Fruit fly (Drosophila melanogaster) whole organism, embryonic: ENCODE data around the gene CG16789.

ENCODE experiments used
- Ada2b ChIP-seq: fragments of 200-800 bp; sonication (Bioruptor generic); IDR thresholded peaks from 2 replicates; pipeline ENCODE4 v1.3.6; 2022; ENCODE audit warnings: missing biosample characterization, missing genetic modification characterization
- B-H1 ChIP-seq: fragments of 200-800 bp; sonication (Bioruptor generic); IDR thresholded peaks from 3 replicates; pipeline ENCODE4 v1.3.6; 2022; ENCODE audit warnings: missing biosample characterization, missing genetic modification characterization
- BtbVII ChIP-seq: fragments of 200-800 bp; sonication (Bioruptor generic); optimal IDR thresholded peaks from 3 replicates; lab custom pipeline; 2017; ENCODE audit warnings: missing biosample characterization, mild to moderate bottlenecking, missing genetic modification characterization
- CG10209 ChIP-seq: fragments of 200-800 bp; sonication (Bioruptor generic); optimal IDR thresholded peaks from 3 replicates; lab custom pipeline; 2017; ENCODE audit warnings: missing biosample characterization, mild to moderate bottlenecking, missing genetic modification characterization, missing genetic modification reagents
- CG1024 ChIP-seq: fragments of 200-800 bp; sonication (Bioruptor generic); IDR thresholded peaks from 2 replicates; pipeline ENCODE4 v1.3.6; 2022; ENCODE audit warnings: missing biosample characterization, missing genetic modification characterization
- CG10959 ChIP-seq: fragments of 200-800 bp; sonication (Bioruptor generic); IDR thresholded peaks from 2 replicates; pipeline ENCODE4 v1.3.6; 2022; ENCODE audit warnings: missing biosample characterization, missing genetic modification characterization
- CG11504 ChIP-seq: fragments of 200-800 bp; sonication (Bioruptor generic); optimal IDR thresholded peaks from 3 replicates; lab custom pipeline; 2019; ENCODE audit warnings: missing biosample characterization, mild to moderate bottlenecking, missing genetic modification characterization, moderate library complexity
- CG14014 ChIP-seq: fragments of 200-800 bp; sonication (Bioruptor generic); IDR thresholded peaks from 2 replicates; pipeline ENCODE4 v1.3.6; 2022; ENCODE audit warnings: missing biosample characterization, missing genetic modification characterization
- CG14050 ChIP-seq: fragments of 200-800 bp; sonication (Bioruptor generic); IDR thresholded peaks from 3 replicates; pipeline ENCODE4 v1.3.6; 2022; ENCODE audit warnings: missing biosample characterization, missing genetic modification characterization
- CG14441 ChIP-seq: fragments of 200-800 bp; sonication (Bioruptor generic); IDR thresholded peaks from 2 replicates; pipeline ENCODE4 v1.3.6; 2022; ENCODE audit warnings: missing biosample characterization, missing genetic modification characterization
- CG17802 ChIP-seq: fragments of 200-800 bp; sonication (Bioruptor generic); optimal IDR thresholded peaks from 2 replicates; lab custom pipeline; 2018; ENCODE audit warnings: missing biosample characterization, mild to moderate bottlenecking, missing genetic modification characterization, moderate library complexity
- CG1832 ChIP-seq: fragments of 200-800 bp; sonication (Bioruptor generic); optimal IDR thresholded peaks from 2 replicates; lab custom pipeline; 2017; ENCODE audit warnings: missing biosample characterization, mild to moderate bottlenecking, missing genetic modification characterization, inconsistent platforms
- CG31224 ChIP-seq: fragments of 200-800 bp; sonication (Bioruptor generic); IDR thresholded peaks from 2 replicates; pipeline ENCODE4 v1.3.6; 2022; ENCODE audit warnings: missing biosample characterization, missing genetic modification characterization
- CG34224 ChIP-seq: fragments of 200-800 bp; sonication (Bioruptor generic); IDR thresholded peaks from 3 replicates; pipeline ENCODE4 v1.3.6; 2022; ENCODE audit warnings: missing biosample characterization, missing genetic modification characterization; ENCODE audit not compliant: partially characterized antibody
- CG4730 ChIP-seq: fragments of 200-800 bp; sonication (Bioruptor generic); IDR thresholded peaks from 2 replicates; pipeline ENCODE4 v1.3.6; 2022; ENCODE audit warnings: missing biosample characterization, missing genetic modification characterization
- CG4854 ChIP-seq: fragments of 200-800 bp; sonication (Bioruptor generic); optimal IDR thresholded peaks from 2 replicates; lab custom pipeline; 2016; ENCODE audit warnings: missing biosample characterization, missing genetic modification characterization, inconsistent platforms
- CG6654 ChIP-seq: fragments of 200-800 bp; sonication (Bioruptor generic); optimal IDR thresholded peaks from 2 replicates; lab custom pipeline; 2017; ENCODE audit warnings: missing biosample characterization, mild to moderate bottlenecking, missing genetic modification characterization
- CG7556 ChIP-seq: fragments of 200-800 bp; sonication (Bioruptor generic); optimal IDR thresholded peaks from 2 replicates; lab custom pipeline; 2017; ENCODE audit warnings: missing biosample characterization, mild to moderate bottlenecking, missing genetic modification characterization
- GATAe ChIP-seq: fragments of 200-800 bp; sonication (Bioruptor generic); conservative IDR thresholded peaks from 2 replicates; pipeline ENCODE4 v1.3.6; 2022; ENCODE audit warnings: missing biosample characterization, missing genetic modification characterization
- HLH3B ChIP-seq: fragments of 200-800 bp; sonication (Bioruptor generic); IDR thresholded peaks from 2 replicates; pipeline ENCODE4 v1.3.6; 2022; ENCODE audit warnings: missing biosample characterization, missing genetic modification characterization
- HLH4C ChIP-seq: fragments of 200-800 bp; sonication (Bioruptor generic); IDR thresholded peaks from 3 replicates; pipeline ENCODE4 v1.3.6; 2022; ENCODE audit warnings: missing biosample characterization, missing genetic modification characterization; ENCODE audit not compliant: partially characterized antibody
- HmgZ ChIP-seq: fragments of 200-800 bp; sonication (Bioruptor generic); optimal IDR thresholded peaks from 2 replicates; lab custom pipeline; 2018; ENCODE audit warnings: missing biosample characterization, mild to moderate bottlenecking, missing genetic modification characterization
- MBD-R2 ChIP-seq: fragments of 200-800 bp; sonication (Bioruptor generic); IDR thresholded peaks from 2 replicates; pipeline ENCODE4 v1.3.6; 2022; ENCODE audit warnings: missing biosample characterization, missing genetic modification characterization
- Nf-YA ChIP-seq: fragments of 200-800 bp; sonication (Bioruptor generic); IDR thresholded peaks from 2 replicates; pipeline ENCODE4 v1.3.6; 2022; ENCODE audit warnings: missing biosample characterization, missing genetic modification characterization
- Oaz ChIP-seq: fragments of 200-800 bp; sonication (Bioruptor generic); IDR thresholded peaks from 2 replicates; pipeline ENCODE4 v1.3.6; 2022; ENCODE audit warnings: missing biosample characterization, missing genetic modification characterization
- Sin3A ChIP-seq: fragments of >200 bp; optimal IDR thresholded peaks from 2 replicates; lab custom pipeline; 2018
- Ssrp ChIP-seq: fragments of 200-800 bp; sonication (Bioruptor generic); optimal IDR thresholded peaks from 2 replicates; lab custom pipeline; 2018; ENCODE audit warnings: missing biosample characterization, mild to moderate bottlenecking, missing genetic modification characterization, moderate library complexity
- Xbp1 ChIP-seq: fragments of 200-800 bp; sonication (Bioruptor generic); optimal IDR thresholded peaks from 3 replicates; lab custom pipeline; 2016; ENCODE audit warnings: missing biosample characterization, mild to moderate bottlenecking, missing genetic modification characterization
- ap ChIP-seq: fragments of 200-800 bp; sonication (Bioruptor generic); IDR thresholded peaks from 2 replicates; pipeline ENCODE4 v1.3.6; 2022; ENCODE audit warnings: missing biosample characterization, missing genetic modification characterization
- ash1 ChIP-seq: fragments of 200-800 bp; sonication (Bioruptor generic); optimal IDR thresholded peaks from 2 replicates; lab custom pipeline; 2018; ENCODE audit warnings: missing biosample characterization, mild to moderate bottlenecking, missing genetic modification characterization
- bbx ChIP-seq: fragments of 200-800 bp; sonication (Bioruptor generic); IDR thresholded peaks from 2 replicates; pipeline ENCODE4 v1.3.6; 2022; ENCODE audit warnings: missing biosample characterization, missing genetic modification characterization; ENCODE audit not compliant: partially characterized antibody
- gcm ChIP-seq: fragments of 200-800 bp; sonication (Bioruptor generic); optimal IDR thresholded peaks from 2 replicates; lab custom pipeline; 2019; ENCODE audit warnings: missing biosample characterization, mild to moderate bottlenecking, missing genetic modification characterization, moderate library complexity
- hth ChIP-seq: fragments of >200 bp; optimal IDR thresholded peaks from 2 replicates; lab custom pipeline; 2017; ENCODE audit warnings: inconsistent platforms
- inv ChIP-seq: fragments of 200-800 bp; sonication (Bioruptor generic); IDR thresholded peaks from 2 replicates; pipeline ENCODE4 v1.3.6; 2022; ENCODE audit warnings: missing biosample characterization, missing genetic modification characterization; ENCODE audit not compliant: partially characterized antibody
- kah ChIP-seq: fragments of 200-800 bp; sonication (Bioruptor generic); optimal IDR thresholded peaks from 2 replicates; lab custom pipeline; 2018; ENCODE audit warnings: missing biosample characterization, mild to moderate bottlenecking, missing genetic modification characterization
- lov ChIP-seq, 2 experiments: fragments of 200-800 bp in 1 of 2; fragments of >200 bp in 1 of 2; sonication (Bioruptor generic) in 1 of 2; IDR thresholded peaks in 1 of 2; optimal IDR thresholded peaks in 1 of 2; 2 replicates in 1 of 2; 3 replicates in 1 of 2; pipeline versions ENCODE4 v1.3.6 to Lab custom; 2017 to 2022; ENCODE audit warnings: missing biosample characterization in 1 of 2, missing genetic modification characterization in 1 of 2
- pan ChIP-seq, 4 experiments: fragments of >200 bp in 3 of 4; fragments of 200-800 bp in 1 of 4; sonication (Bioruptor generic) in 1 of 4; optimal IDR thresholded peaks in 3 of 4; IDR thresholded peaks in 1 of 4; 2 replicates each; pipeline versions ENCODE4 v1.3.6 to Lab custom; 2017 to 2022; ENCODE audit warnings: missing biosample characterization in 2 of 4, missing genetic modification characterization in 2 of 4, mixed read lengths in 1 of 4
- prd ChIP-seq, 3 experiments: fragments of >200 bp in 2 of 3; fragments of 200-800 bp in 1 of 3; sonication (Bioruptor generic) in 1 of 3; optimal IDR thresholded peaks in 2 of 3; IDR thresholded peaks in 1 of 3; 2 replicates in 2 of 3; 3 replicates in 1 of 3; pipeline versions ENCODE4 v1.3.6 to Lab custom; 2017 to 2022; ENCODE audit warnings: missing biosample characterization in 1 of 3, missing genetic modification characterization in 1 of 3
- repo ChIP-seq: fragments of 200-800 bp; sonication (Bioruptor generic); optimal IDR thresholded peaks from 2 replicates; lab custom pipeline; 2016; ENCODE audit warnings: missing biosample characterization, missing genetic modification characterization
- sisA ChIP-seq: fragments of 200-800 bp; sonication (Bioruptor generic); IDR thresholded peaks from 2 replicates; pipeline ENCODE4 v1.3.6; 2022; ENCODE audit warnings: missing biosample characterization, missing genetic modification characterization
- slou ChIP-seq: fragments of 200-800 bp; sonication (Bioruptor generic); optimal IDR thresholded peaks from 3 replicates; lab custom pipeline; 2016; ENCODE audit warnings: missing biosample characterization, missing genetic modification characterization
- sna ChIP-seq: fragments of 200-800 bp; sonication (Bioruptor generic); IDR thresholded peaks from 2 replicates; pipeline ENCODE4 v1.3.6; 2022; ENCODE audit warnings: missing biosample characterization, missing genetic modification characterization; ENCODE audit not compliant: partially characterized antibody
- sug ChIP-seq: fragments of 200-800 bp; optimal IDR thresholded peaks from 2 replicates; lab custom pipeline; 2019; ENCODE audit warnings: missing biosample characterization, mild to moderate bottlenecking, missing genetic modification characterization, moderate library complexity
- tgo ChIP-seq: fragments of 200-800 bp; sonication (Bioruptor generic); IDR thresholded peaks from 3 replicates; pipeline ENCODE4 v1.3.6; 2022; ENCODE audit warnings: missing biosample characterization, missing genetic modification characterization
- trh ChIP-seq: fragments of 200-800 bp; sonication (Bioruptor generic); optimal IDR thresholded peaks from 2 replicates; lab custom pipeline; 2016; ENCODE audit warnings: missing biosample characterization, missing genetic modification characterization
- twi ChIP-seq: fragments of 200-800 bp; optimal IDR thresholded peaks from 2 replicates; lab custom pipeline; 2019; ENCODE audit warnings: missing biosample characterization, mild to moderate bottlenecking, missing genetic modification characterization, moderate library complexity
- wek ChIP-seq: fragments of 200-800 bp; sonication (Bioruptor generic); optimal IDR thresholded peaks from 3 replicates; lab custom pipeline; 2018; ENCODE audit warnings: missing biosample characterization, mild to moderate bottlenecking, missing genetic modification characterization, moderate library complexity
- zen ChIP-seq: fragments of 200-800 bp; sonication (Bioruptor generic); optimal IDR thresholded peaks from 3 replicates; lab custom pipeline; 2018; ENCODE audit warnings: missing biosample characterization, mild to moderate bottlenecking, missing genetic modification characterization, moderate library complexity

The CG16789 gene

DNA sequence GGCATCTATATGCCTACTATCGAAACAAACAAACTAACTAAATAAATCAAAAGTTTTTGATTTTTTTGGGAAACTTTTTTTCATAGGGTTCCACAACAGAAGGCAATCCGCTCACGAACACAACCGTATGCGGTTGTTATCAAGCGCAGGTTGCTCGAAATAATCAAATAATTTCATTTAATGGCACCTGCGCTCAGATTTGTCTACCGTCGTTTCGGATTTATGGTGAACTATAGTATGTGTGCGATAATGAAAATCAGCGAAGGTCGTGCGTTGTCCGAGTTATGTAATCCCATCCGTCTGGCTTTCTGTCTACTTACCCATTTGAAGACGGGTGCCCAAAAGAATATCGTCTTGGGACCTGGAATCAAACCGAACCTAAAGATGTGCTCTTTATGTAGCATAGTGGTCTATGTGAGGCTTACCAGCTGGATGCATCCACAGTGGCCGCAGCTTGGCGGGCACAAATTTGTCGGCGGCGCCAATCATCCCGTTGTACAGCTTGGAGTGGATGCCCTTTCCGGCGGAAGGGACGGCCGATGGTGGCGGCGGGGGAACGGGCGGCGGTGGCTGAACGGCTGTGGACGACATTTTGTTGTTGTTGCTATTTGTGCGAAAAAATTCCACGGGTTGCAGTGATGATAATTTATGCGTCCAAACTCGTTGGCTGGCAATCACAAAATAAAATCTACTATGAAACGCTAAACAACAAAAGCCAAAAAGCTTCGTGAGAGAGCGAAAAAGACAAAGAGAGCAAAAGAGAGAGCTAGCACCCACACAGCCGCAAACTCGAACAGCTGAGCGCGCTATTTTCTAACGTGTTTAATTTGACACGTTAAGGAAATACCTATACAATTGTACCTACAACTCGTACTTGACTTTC, 7.2 kb downstream of the CG16789 start (continued):
- no peak for TF ChIP-seq Ssrp (tag; lab: Kevin White, UChicago)
- TF ChIP-seq gcm (GFP tag; lab: Kevin White, UChicago), result no peak
- no peak for TF ChIP-seq MBD-R2 (GFP tag; lab: Robert Waterston, UW)
- TF ChIP-seq kah, result no peak
- no peak for TF ChIP-seq CG1024
- TF ChIP-seq CG6654 (GFP tag; lab: Kevin White, UChicago), result no peak
- TF ChIP-seq lov (optimal IDR thresholded peaks at IDR 0.05; lab: Kevin White, UChicago), result no peak
- no peak for TF ChIP-seq lov (GFP tag; IDR thresholded peaks at IDR 0.05; lab: Robert Waterston, UW)
- TF ChIP-seq CG4854 (GFP tag; lab: Kevin White, UChicago), result no peak
- no peak; the same call in 2 of the 3 replicates for TF ChIP-seq CG34224
- no peak for TF ChIP-seq Ada2b (GFP tag; lab: Robert Waterston, UW)
- TF ChIP-seq CG14441 (GFP tag; lab: Robert Waterston, UW), result peak; percentile 38; the same call in 1 of the 2 replicates
- no peak for TF ChIP-seq CG4730 (GFP tag; lab: Robert Waterston, UW)
- no peak for TF ChIP-seq prd (optimal IDR thresholded peaks at IDR 0.05; lab: Kevin White, UChicago)
- TF ChIP-seq prd (GFP tag; IDR thresholded peaks at IDR 0.05; lab: Robert Waterston, UW), result no peak
- TF ChIP-seq bbx (GFP tag; lab: Robert Waterston, UW), result 0 out of 2 replicates have a peak, but pooled peaks have one; percentile 29
- TF ChIP-seq Nf-YA (GFP tag; lab: Robert Waterston, UW), result no peak
- no peak for TF ChIP-seq CG11504
- TF ChIP-seq twi (tag; lab: Kevin White, UChicago), result no peak
- no peak for TF ChIP-seq wek (GFP tag; lab: Kevin White, UChicago)
- no peak for TF ChIP-seq GATAe
- no peak for TF ChIP-seq Oaz (GFP tag; lab: Robert Waterston, UW)
- no peak for TF ChIP-seq ash1 (GFP tag; lab: Kevin White, UChicago)
- TF ChIP-seq trh (GFP tag; lab: Kevin White, UChicago), result no peak
- TF ChIP-seq sna (GFP tag; lab: Robert Waterston, UW), result no peak
- 0 out of 3 replicates have a peak, but pooled peaks have one; percentile 20 for TF ChIP-seq HLH4C (GFP tag; lab: Robert Waterston, UW)
- TF ChIP-seq CG1832, result no peak
- TF ChIP-seq slou (GFP tag; lab: Kevin White, UChicago), result no peak
- TF ChIP-seq CG17802 (tag; lab: Kevin White, UChicago), result no peak
- no peak for TF ChIP-seq repo (GFP tag; lab: Kevin White, UChicago)
- no peak for TF ChIP-seq HLH3B (GFP tag; lab: Robert Waterston, UW)
- TF ChIP-seq B-H1 (GFP tag; lab: Robert Waterston, UW), result no peak
- TF ChIP-seq CG10959 (GFP tag; lab: Robert Waterston, UW), result no peak
- TF ChIP-seq sisA (GFP tag; lab: Robert Waterston, UW), result no peak
- TF ChIP-seq Xbp1, result no peak
- TF ChIP-seq pan (optimal IDR thresholded peaks at IDR 0.05; lab: Kevin White, UChicago), result no peak
- no peak for TF ChIP-seq pan (GFP tag; optimal IDR thresholded peaks at IDR 0.05 in 1 of 2, IDR thresholded peaks at IDR 0.05 in 1 of 2)
- peak; percentile 11; the same call in 1 of the 2 replicates for TF ChIP-seq inv (GFP tag; lab: Robert Waterston, UW)
- TF ChIP-seq zen (tag; lab: Kevin White, UChicago), result no peak
- TF ChIP-seq CG14014, result 0 out of 2 replicates have a peak, but pooled peaks have one; percentile 27
- TF ChIP-seq CG7556, result no peak
- TF ChIP-seq hth (lab: Kevin White, UChicago), result no peak
- no peak for TF ChIP-seq BtbVII
- no peak for TF ChIP-seq Sin3A
- TF ChIP-seq ap (GFP tag; lab: Robert Waterston, UW), result no peak
- TF ChIP-seq HmgZ (tag; lab: Kevin White, UChicago), result peak; percentile 33
- TF ChIP-seq CG14050 (GFP tag; lab: Robert Waterston, UW), result no peak
- no peak for TF ChIP-seq CG31224 (GFP tag; lab: Robert Waterston, UW)
- peak; percentile 50 for TF ChIP-seq sug (tag; lab: Kevin White, UChicago)
- TF ChIP-seq tgo (GFP tag; lab: Robert Waterston, UW), result no peak
- no peak for TF ChIP-seq CG10209 (GFP tag; lab: Kevin White, UChicago)
